Fruit fly (Drosophila melanogaster): ENCODE data around the gene PGS1.

PGS1 gene

DNA sequence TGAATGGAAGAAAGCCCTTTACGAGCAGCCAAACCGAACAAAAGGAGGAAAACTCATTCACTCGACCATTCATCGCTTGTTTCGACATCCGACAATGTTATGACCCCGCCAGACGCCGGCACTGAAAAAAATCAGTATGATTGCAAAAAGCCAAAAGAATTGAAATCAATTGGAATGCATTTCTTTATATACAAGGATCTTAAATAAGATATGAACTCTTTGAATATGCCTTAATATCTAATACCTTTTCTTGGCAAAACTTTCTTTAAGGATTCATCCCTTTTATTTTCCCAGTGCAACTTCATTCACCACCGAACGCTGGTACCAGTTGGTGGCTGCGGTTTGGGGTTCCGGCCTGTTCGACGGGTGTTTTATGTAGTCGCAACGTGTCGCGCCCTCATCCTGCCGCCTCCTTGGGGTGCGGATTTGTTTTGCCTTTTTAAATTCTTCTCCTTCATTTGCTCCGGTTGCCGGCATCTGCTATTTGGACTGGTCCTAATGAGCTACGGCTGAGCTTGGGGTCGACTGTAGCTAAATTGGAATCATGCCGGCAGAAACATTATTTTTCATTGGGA is 26.0 kb downstream of the PGS1 start (continued):
- TF ChIP-seq aop (GFP tag; IDR thresholded peaks at IDR 0.05): no peak
- TF ChIP-seq ase (GFP tag; IDR thresholded peaks at IDR 0.05): peak; percentile 76; the same call in 2 of the 3 replicates
- peak; percentile 70 for TF ChIP-seq CG10654 (GFP tag; optimal IDR thresholded peaks at IDR 0.05)
- TF ChIP-seq Xbp1 (GFP tag; optimal IDR thresholded peaks at IDR 0.05): peak; percentile 85
- TF ChIP-seq Ets65A (GFP tag): peak; percentile 93
- TF ChIP-seq tx (GFP tag; optimal IDR thresholded peaks at IDR 0.05): peak; percentile 72
- peak; percentile 78 for TF ChIP-seq stc (GFP tag; IDR thresholded peaks at IDR 0.05)
- peak; percentile 94 for TF ChIP-seq CG12769 (tag; optimal IDR thresholded peaks at IDR 0.05)
- TF ChIP-seq pros (GFP tag; optimal IDR thresholded peaks at IDR 0.05): peak; percentile 39
- TF ChIP-seq Rfx (GFP tag; IDR thresholded peaks at IDR 0.05): peak; percentile 89
- peak; percentile 81 for TF ChIP-seq Side (GFP tag; optimal IDR thresholded peaks at IDR 0.05)
- peak; percentile 91 for TF ChIP-seq CG17361 (GFP tag; IDR thresholded peaks at IDR 0.05)
- TF ChIP-seq Asciz (GFP tag; optimal IDR thresholded peaks at IDR 0.05): peak; percentile 82
- peak; percentile 96 for TF ChIP-seq sens (GFP tag)
- peak; percentile 71 for TF ChIP-seq CG1529 (GFP tag; optimal IDR thresholded peaks at IDR 0.05)
- no peak for TF ChIP-seq BEAF-32 (GFP tag; optimal IDR thresholded peaks at IDR 0.05)
- no peak; the same call in none of the 2 replicates for TF ChIP-seq ttk (GFP tag; IDR thresholded peaks at IDR 0.05)
- TF ChIP-seq mam (GFP tag; optimal IDR thresholded peaks at IDR 0.05): peak; percentile 88
- TF ChIP-seq CG13624 (GFP tag; optimal IDR thresholded peaks at IDR 0.05): peak; percentile 83
- TF ChIP-seq pum (GFP tag; optimal IDR thresholded peaks at IDR 0.05): peak; percentile 73
- peak; percentile 13 for TF ChIP-seq MESR4 (GFP tag; optimal IDR thresholded peaks at IDR 0.05)
- peak; percentile 4 for TF ChIP-seq CG7987 (GFP tag; optimal IDR thresholded peaks at IDR 0.05)
- peak; percentile 85 for TF ChIP-seq CG12659 (GFP tag; optimal IDR thresholded peaks at IDR 0.05)
- TF ChIP-seq HLH3B (GFP tag; IDR thresholded peaks at IDR 0.05): peak; percentile 88
- TF ChIP-seq dati (GFP tag; IDR thresholded peaks at IDR 0.05): peak; percentile 63
- TF ChIP-seq ranshi (GFP tag; IDR thresholded peaks at IDR 0.05): peak; percentile 85
- peak; percentile 76 for TF ChIP-seq CG1647 (GFP tag; optimal IDR thresholded peaks at IDR 0.05)
- peak; percentile 34 for TF ChIP-seq CG4707 (GFP tag; optimal IDR thresholded peaks at IDR 0.05)
- TF ChIP-seq klu (GFP tag; IDR thresholded peaks at IDR 0.05): peak; percentile 63; the same call in 1 of the 2 replicates
- TF ChIP-seq CG8944 (GFP tag; optimal IDR thresholded peaks at IDR 0.05): peak; percentile 69
- TF ChIP-seq tio (GFP tag; optimal IDR thresholded peaks at IDR 0.05): peak; percentile 66
- no peak for TF ChIP-seq Hr78 (GFP tag; optimal IDR thresholded peaks at IDR 0.05)
- peak; percentile 63 for TF ChIP-seq trem (tag; optimal IDR thresholded peaks at IDR 0.05)
- no peak for TF ChIP-seq Drgx (GFP tag; IDR thresholded peaks at IDR 0.05)
- peak; percentile 95 for TF ChIP-seq CG7556 (GFP tag; optimal IDR thresholded peaks at IDR 0.05)
- peak; percentile 77 for TF ChIP-seq Ssrp (tag; optimal IDR thresholded peaks at IDR 0.05)
- peak; percentile 86 for TF ChIP-seq nmo (GFP tag; optimal IDR thresholded peaks at IDR 0.05)
- peak; percentile 47 for TF ChIP-seq CG12236 (GFP tag; optimal IDR thresholded peaks at IDR 0.05)
- TF ChIP-seq ERR (GFP tag; optimal IDR thresholded peaks at IDR 0.05): peak; percentile 74
- TF ChIP-seq ato (GFP tag; IDR thresholded peaks at IDR 0.05; ENCODE audit: partially characterized antibody): no peak
- TF ChIP-seq CG4404 (GFP tag; IDR thresholded peaks at IDR 0.05): peak; percentile 62
- peak; percentile 79 for TF ChIP-seq CG1233 (GFP tag; optimal IDR thresholded peaks at IDR 0.05)
- peak; percentile 59 for TF ChIP-seq CG11696 (GFP tag; IDR thresholded peaks at IDR 0.05)
- TF ChIP-seq wek (GFP tag; optimal IDR thresholded peaks at IDR 0.05): peak; percentile 77
- peak; percentile 64 for TF ChIP-seq NFAT (GFP tag; IDR thresholded peaks at IDR 0.05)
- peak; percentile 71 for TF ChIP-seq H15 (GFP tag; IDR thresholded peaks at IDR 0.05)
- peak; percentile 88 for TF ChIP-seq CG6689 (GFP tag; IDR thresholded peaks at IDR 0.05)
- no peak for TF ChIP-seq fd102C (GFP tag; optimal IDR thresholded peaks at IDR 0.05)
- no peak for TF ChIP-seq HLH4C (GFP tag; IDR thresholded peaks at IDR 0.05; ENCODE audit: partially characterized antibody)
- TF ChIP-seq vnd (GFP tag; IDR thresholded peaks at IDR 0.05; ENCODE audit: partially characterized antibody): no peak
